Worm (Caenorhabditis elegans): ENCODE results near the gene nmt-1.
A peak's percentile ranks its signal among the peaks of the same experiment; 100 is the strongest.

nmt-1 gene

DNA sequence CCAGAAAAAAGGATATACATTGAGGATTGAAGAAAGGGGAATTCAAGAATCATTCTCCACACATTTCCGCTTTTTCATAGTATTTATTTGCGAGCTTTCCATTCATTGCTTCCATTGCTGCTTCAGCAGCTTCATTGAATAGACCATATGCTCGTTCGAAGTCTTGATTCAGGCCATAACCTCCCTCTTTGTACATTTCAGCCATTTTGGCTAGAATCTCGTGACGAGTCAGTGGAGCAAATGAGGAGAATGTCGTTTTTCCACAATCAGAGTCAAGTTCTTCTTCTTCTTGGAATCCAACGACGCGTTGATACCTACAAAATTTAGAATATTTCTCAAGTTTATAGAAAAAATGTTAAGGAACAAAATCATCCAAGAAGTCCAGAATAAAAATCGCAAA lies 49.1 kb upstream of the nmt-1 start (continued):
- TF ChIP-seq Y75B8A.6 (GFP tag; IDR thresholded peaks at IDR 0.05) (peak; percentile 63; the same call in 1 of the 2 replicates), sdz-12 (GFP tag; optimal IDR thresholded peaks at IDR 0.05) (peak; percentile 51), unc-130 (GFP tag; optimal IDR thresholded peaks at IDR 0.05) (no peak), spr-1 (tag; optimal IDR thresholded peaks at IDR 0.05) (no peak), lin-15B (tag; optimal IDR thresholded peaks at IDR 0.05) (no peak), mep-1 (tag; optimal IDR thresholded peaks at IDR 0.05) (no peak)

DNA sequence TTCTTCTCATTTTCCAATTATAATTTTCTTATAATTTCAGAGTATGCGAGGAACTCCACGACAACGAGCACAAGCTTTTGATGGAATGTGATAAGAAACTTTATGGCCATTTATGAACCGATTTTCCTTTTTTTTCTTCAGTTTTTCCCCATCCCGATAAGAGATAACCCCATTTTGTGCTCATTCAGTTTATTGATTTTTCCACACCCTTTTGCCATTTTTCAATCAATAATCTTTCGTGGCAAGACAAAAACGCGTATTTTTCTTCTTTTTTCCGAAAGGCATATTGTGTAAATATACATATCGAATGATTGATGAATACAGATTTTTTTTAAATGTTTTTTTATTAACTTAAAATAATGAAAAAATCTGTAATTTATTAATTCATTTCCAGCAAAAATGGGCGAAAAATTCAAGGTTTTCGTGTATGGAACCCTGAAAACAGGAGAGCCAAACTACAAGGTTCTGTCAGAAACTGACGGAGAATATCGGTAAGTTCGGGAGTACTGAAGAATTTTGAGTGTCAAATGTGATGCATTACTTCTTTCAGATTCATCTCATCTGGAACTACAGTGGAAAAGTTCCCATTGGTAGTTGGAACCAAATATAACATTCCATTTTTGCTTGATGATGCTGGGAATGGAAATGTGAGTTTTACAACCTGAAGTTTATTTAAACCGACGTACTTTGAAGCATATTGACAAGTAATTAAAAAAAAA lies 48.3 kb upstream of the nmt-1 start, which contains the start of gene F42A10.9:
Gene F42A10.9, plus strand, starts transcription at position 321 of the 719 bp plus-strand sequence.
- TF ChIP-seq D1046.2 (GFP tag; IDR thresholded peaks at IDR 0.05) (peak; percentile 23; the same call in 1 of the 2 replicates), ama-1 (optimal IDR thresholded peaks at IDR 0.05) (peak; percentile 88), zfp-3 (GFP tag; conservative IDR thresholded peaks at IDR 0.05) (peak; percentile 51; the same call in 1 of the 2 replicates), arid-1 (GFP tag; conservative IDR thresholded peaks at IDR 0.05) (0 out of 2 replicates have a peak, but pooled peaks have one; percentile 26), dve-1 (tag; optimal IDR thresholded peaks at IDR 0.05; ENCODE audit: insufficient read depth) (peak; percentile 68), ztf-11 (tag; optimal IDR thresholded peaks at IDR 0.05) (no peak), php-3 (GFP tag; IDR thresholded peaks at IDR 0.05) (peak; percentile 47; the same call in 1 of the 2 replicates), daf-12 (tag; optimal IDR thresholded peaks at IDR 0.05) (no peak), spr-3 (GFP tag; optimal IDR thresholded peaks at IDR 0.05) (no peak), nhr-28 (tag; optimal IDR thresholded peaks at IDR 0.05) (peak; percentile 5), hif-1 (tag; optimal IDR thresholded peaks at IDR 0.05) (peak in 1 of 2 experiments; percentile 21), lsy-2 (tag; optimal IDR thresholded peaks at IDR 0.05) (peak in 1 of 2 experiments; percentile 52), mep-1 (tag; optimal IDR thresholded peaks at IDR 0.05) (peak; percentile 66), aha-1 (tag) (peak; percentile 76), mxl-3 (GFP tag; optimal IDR thresholded peaks at IDR 0.05) (peak; percentile 20), duxl-1 (tag; optimal IDR thresholded peaks at IDR 0.05; ENCODE audit: poor library complexity) (peak; percentile 41), madf-9 (GFP tag; conservative IDR thresholded peaks at IDR 0.05) (no peak), mes-2 (tag; optimal IDR thresholded peaks at IDR 0.05; ENCODE audit: poor library complexity, severe bottlenecking) (peak; percentile 28), hlh-30 (tag; optimal IDR thresholded peaks at IDR 0.05; ENCODE audit: insufficient read depth) (peak; percentile 2), Y75B8A.6 (GFP tag; IDR thresholded peaks at IDR 0.05) (0 out of 2 replicates have a peak, but pooled peaks have one; percentile 17), ceh-28 (tag; optimal IDR thresholded peaks at IDR 0.05) (peak; percentile 57), lin-38 (GFP tag; IDR thresholded peaks at IDR 0.05) (0 out of 2 replicates have a peak, but pooled peaks have one; percentile 38), F10B5.3 (tag; optimal IDR thresholded peaks at IDR 0.05) (no peak), fkh-10 (GFP tag; optimal IDR thresholded peaks at IDR 0.05) (no peak), pqm-1 (tag; optimal IDR thresholded peaks at IDR 0.05) (no peak), daf-16 (GFP tag; optimal IDR thresholded peaks at IDR 0.05) (peak; percentile 5 to 46), daf-16 (tag; optimal IDR thresholded peaks at IDR 0.05) (peak; percentile 42)

DNA sequence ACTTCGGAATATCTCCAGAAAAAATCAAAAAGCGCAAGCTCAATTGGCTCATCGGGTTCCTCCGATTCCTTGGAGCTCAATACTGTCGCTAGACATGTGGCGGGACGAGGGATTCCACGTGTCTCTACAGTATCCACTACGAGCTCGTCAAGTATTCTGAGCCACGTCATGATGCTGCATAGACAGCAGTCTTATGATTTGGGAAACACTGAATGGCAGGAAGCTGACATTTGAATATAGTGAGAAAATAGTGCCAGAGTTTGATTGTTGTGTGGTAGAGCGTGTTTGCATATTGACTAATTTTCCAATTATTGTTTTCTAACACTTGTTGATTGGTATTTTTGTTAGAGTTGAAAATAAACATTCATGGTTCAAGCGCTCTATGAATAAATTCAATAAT lies 47.2 kb upstream of the nmt-1 start:
- TF ChIP-seq dmd-9 (GFP tag; IDR thresholded peaks at IDR 0.05) (no peak), saeg-2 (GFP tag; IDR thresholded peaks at IDR 0.05) (no peak), php-3 (GFP tag; IDR thresholded peaks at IDR 0.05) (no peak), zfp-2 (tag; optimal IDR thresholded peaks at IDR 0.05) (no peak), dmd-6 (GFP tag; IDR thresholded peaks at IDR 0.05) (peak; percentile 75), set-16 (GFP tag; IDR thresholded peaks at IDR 0.05) (no peak)
